Fruit fly (Drosophila melanogaster): Measurements from ENCODE around the gene CG12746.

Gene CG12746

DNA sequence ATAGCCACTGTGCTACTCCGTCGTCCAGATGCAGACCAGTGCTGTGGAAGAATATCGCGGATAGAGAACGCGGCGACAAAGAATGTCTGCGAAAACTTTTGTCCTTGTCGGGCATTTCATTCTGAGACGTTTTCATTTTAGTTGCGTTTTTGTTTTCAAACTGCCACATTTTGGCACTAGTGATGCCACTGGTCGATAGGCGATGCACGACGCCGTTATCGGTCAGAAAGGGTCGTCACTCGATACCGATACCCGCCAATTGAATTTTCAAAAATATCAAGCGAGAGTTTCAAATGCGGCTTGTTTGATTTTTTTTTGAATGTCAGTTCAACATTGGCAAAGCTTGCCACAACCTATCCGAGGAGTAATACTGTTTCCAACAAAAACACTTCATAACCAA is 14.2 kb upstream of the CG12746 start (continued):
- TF ChIP-seq CG6254 (GFP tag; optimal IDR thresholded peaks at IDR 0.05) = no peak
- TF ChIP-seq Fer2 (tag; optimal IDR thresholded peaks at IDR 0.05) = no peak
- TF ChIP-seq Hr39 (optimal IDR thresholded peaks at IDR 0.05) = no peak
- TF ChIP-seq dimm (GFP tag; IDR thresholded peaks at IDR 0.05) = no peak
- TF ChIP-seq C15 (GFP tag; IDR thresholded peaks at IDR 0.05) = no peak
- TF ChIP-seq Chrac-16 (GFP tag; optimal IDR thresholded peaks at IDR 0.05) = no peak
- TF ChIP-seq fru (optimal IDR thresholded peaks at IDR 0.05) = no peak
- TF ChIP-seq knrl (GFP tag; IDR thresholded peaks at IDR 0.05; ENCODE audit: partially characterized antibody) = peak; percentile 51; the same call in 1 of the 3 replicates
- no peak for TF ChIP-seq slbo (GFP tag; IDR thresholded peaks at IDR 0.05)
- TF ChIP-seq CG16813 (GFP tag; IDR thresholded peaks at IDR 0.05; ENCODE audit: partially characterized antibody) = peak; percentile 72
- TF ChIP-seq sisA (GFP tag; IDR thresholded peaks at IDR 0.05) = no peak
- peak; percentile 71; the same call in 2 of the 3 replicates for TF ChIP-seq Opbp (GFP tag; IDR thresholded peaks at IDR 0.05; ENCODE audit: partially characterized antibody)
- no peak for TF ChIP-seq disco-r (GFP tag; optimal IDR thresholded peaks at IDR 0.05)
- no peak for TF ChIP-seq CG12104 (GFP tag; optimal IDR thresholded peaks at IDR 0.05)
- TF ChIP-seq ci (GFP tag; IDR thresholded peaks at IDR 0.05) = no peak
- TF ChIP-seq CG14710 (tag; optimal IDR thresholded peaks at IDR 0.05) = peak; percentile 27
- TF ChIP-seq HLH4C (GFP tag; IDR thresholded peaks at IDR 0.05; ENCODE audit: partially characterized antibody) = peak; percentile 81
- TF ChIP-seq CG12155 (GFP tag; optimal IDR thresholded peaks at IDR 0.05) = no peak
- TF ChIP-seq CG15514 (GFP tag; optimal IDR thresholded peaks at IDR 0.05) = peak; percentile 51
- TF ChIP-seq ato (GFP tag; IDR thresholded peaks at IDR 0.05; ENCODE audit: partially characterized antibody) = peak; percentile 56
- TF ChIP-seq caup (GFP tag; optimal IDR thresholded peaks at IDR 0.05; ENCODE audit: severe bottlenecking) = no peak
- no peak for TF ChIP-seq ind (GFP tag; optimal IDR thresholded peaks at IDR 0.05)
- TF ChIP-seq nerfin-2 (GFP tag; IDR thresholded peaks at IDR 0.05; ENCODE audit: partially characterized antibody) = peak; percentile 57; the same call in 1 of the 2 replicates
- no peak for TF ChIP-seq slou (GFP tag; optimal IDR thresholded peaks at IDR 0.05)
- TF ChIP-seq CG8478 (optimal IDR thresholded peaks at IDR 0.05) = no peak
- TF ChIP-seq Dref (GFP tag; IDR thresholded peaks at IDR 0.05) = peak; percentile 90
- TF ChIP-seq br (optimal IDR thresholded peaks at IDR 0.05) = no peak
- TF ChIP-seq CG34224 (GFP tag; IDR thresholded peaks at IDR 0.05; ENCODE audit: partially characterized antibody) = peak; percentile 69
- peak; percentile 16 for TF ChIP-seq Sin3A (optimal IDR thresholded peaks at IDR 0.05)
- TF ChIP-seq CG10209 (GFP tag; optimal IDR thresholded peaks at IDR 0.05) = no peak
- no peak for TF ChIP-seq Xbp1 (GFP tag; optimal IDR thresholded peaks at IDR 0.05)
- TF ChIP-seq Asciz (GFP tag; optimal IDR thresholded peaks at IDR 0.05) = no peak
- no peak for TF ChIP-seq CG31441 (GFP tag; IDR thresholded peaks at IDR 0.05)
- TF ChIP-seq CG11093 (GFP tag; IDR thresholded peaks at IDR 0.05) = no peak
- TF ChIP-seq Dek (tag; optimal IDR thresholded peaks at IDR 0.05) = no peak
- no peak for TF ChIP-seq fd96Cb (tag; optimal IDR thresholded peaks at IDR 0.05)
- TF ChIP-seq CG9215 (GFP tag; IDR thresholded peaks at IDR 0.05) = no peak
- no peak for TF ChIP-seq CG6689 (GFP tag; IDR thresholded peaks at IDR 0.05)
- TF ChIP-seq fd102C (GFP tag; optimal IDR thresholded peaks at IDR 0.05) = no peak
- peak; percentile 11 for TF ChIP-seq HmgZ (tag; optimal IDR thresholded peaks at IDR 0.05)
- no peak for TF ChIP-seq CG10267 (tag; optimal IDR thresholded peaks at IDR 0.05)
- no peak for TF ChIP-seq sqz (GFP tag; optimal IDR thresholded peaks at IDR 0.05)
- TF ChIP-seq CG9932 (GFP tag; IDR thresholded peaks at IDR 0.05) = no peak
- no peak for TF ChIP-seq ems (GFP tag; optimal IDR thresholded peaks at IDR 0.05)
- no peak for TF ChIP-seq pfk (GFP tag; optimal IDR thresholded peaks at IDR 0.05)
- peak; percentile 41; the same call in 1 of the 3 replicates for TF ChIP-seq mld (GFP tag; IDR thresholded peaks at IDR 0.05; ENCODE audit: partially characterized antibody)
- TF ChIP-seq CG18599 (GFP tag; optimal IDR thresholded peaks at IDR 0.05) = no peak
- TF ChIP-seq CrebB (tag; optimal IDR thresholded peaks at IDR 0.05) = no peak
- no peak for TF ChIP-seq CG30431 (GFP tag; optimal IDR thresholded peaks at IDR 0.05)
- TF ChIP-seq zfh1 (GFP tag; IDR thresholded peaks at IDR 0.05) = no peak
- TF ChIP-seq sim (GFP tag; IDR thresholded peaks at IDR 0.05) = no peak
- TF ChIP-seq CG12071 (GFP tag; optimal IDR thresholded peaks at IDR 0.05) = no peak

Data from whole organism, embryonic.